Worm (Caenorhabditis elegans): Measurements from ENCODE around the gene T27A10.2.

T27A10.2 gene

DNA sequence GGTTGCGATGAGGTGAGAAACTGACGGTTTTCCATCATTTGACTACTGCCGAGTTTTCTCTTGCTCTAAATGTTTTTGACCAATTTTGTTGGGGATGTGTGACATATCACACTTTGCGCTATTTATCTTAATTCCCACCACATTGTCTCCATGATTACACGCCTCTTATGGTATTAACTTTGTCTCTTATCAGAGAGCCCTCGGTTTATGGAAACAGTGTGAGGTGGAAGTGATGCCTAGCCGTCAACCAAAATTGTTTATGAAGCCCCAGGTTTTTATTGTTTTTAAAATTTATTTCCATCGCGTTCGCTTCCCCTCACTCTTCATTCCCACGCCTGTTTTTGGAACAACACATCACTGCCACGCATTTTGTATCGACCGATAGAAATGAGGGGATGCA is 34.6 kb upstream of the T27A10.2 start:
- TF ChIP-seq mes-2 (tag; optimal IDR thresholded peaks at IDR 0.05; ENCODE audit: poor library complexity, severe bottlenecking) (peak; percentile 31), hlh-30 (tag; optimal IDR thresholded peaks at IDR 0.05; ENCODE audit: insufficient read depth) (peak; percentile 5), lin-29 (GFP tag; IDR thresholded peaks at IDR 0.05) (no peak), lim-7 (GFP tag; IDR thresholded peaks at IDR 0.05) (no peak), hlh-11 (tag; optimal IDR thresholded peaks at IDR 0.05) (peak; percentile 33), dmd-6 (GFP tag; IDR thresholded peaks at IDR 0.05) (peak; percentile 30; the same call in 1 of the 2 replicates), pha-4 (GFP tag; IDR thresholded peaks at IDR 0.05) (0 out of 2 replicates have a peak, but pooled peaks have one; percentile 40), pha-4 (tag; optimal IDR thresholded peaks at IDR 0.05) (no peak), tag-97 (GFP tag; IDR thresholded peaks at IDR 0.05) (no peak), tra-1 (GFP tag; IDR thresholded peaks at IDR 0.05) (peak; percentile 71), daf-16 (GFP tag; optimal IDR thresholded peaks at IDR 0.05) (no peak), daf-16 (tag; optimal IDR thresholded peaks at IDR 0.05) (peak; percentile 88), hmg-1.1 (GFP tag; IDR thresholded peaks at IDR 0.05) (no peak), dve-1 (tag; optimal IDR thresholded peaks at IDR 0.05; ENCODE audit: insufficient read depth) (peak; percentile 11), nhr-6 (tag; optimal IDR thresholded peaks at IDR 0.05) (no peak), fos-1 (tag; optimal IDR thresholded peaks at IDR 0.05) (no peak)

DNA sequence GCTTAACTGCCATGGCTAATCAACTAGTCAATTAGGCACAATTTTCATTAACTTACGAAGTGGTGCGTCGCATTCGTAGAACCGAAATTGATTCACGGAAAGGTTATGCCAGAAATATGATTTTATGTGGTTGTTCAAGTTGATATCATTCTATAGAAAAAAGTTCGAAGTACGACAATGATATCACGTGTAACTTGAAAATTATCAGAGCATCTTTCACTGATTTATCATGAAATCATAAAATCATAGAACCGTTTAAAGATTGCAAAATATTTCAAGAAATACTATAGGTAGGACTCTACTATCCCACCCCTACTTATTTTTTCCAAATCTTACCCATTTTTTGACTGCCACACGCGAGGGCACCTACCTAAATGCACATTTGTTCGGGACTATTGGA is 32.8 kb upstream of the T27A10.2 start:
- TF ChIP-seq dmd-6 (GFP tag; IDR thresholded peaks at IDR 0.05) (peak; percentile 47; the same call in 1 of the 2 replicates), saeg-2 (GFP tag; IDR thresholded peaks at IDR 0.05) (no peak), nhr-48 (tag; optimal IDR thresholded peaks at IDR 0.05) (no peak), daf-16 (GFP tag; optimal IDR thresholded peaks at IDR 0.05) (no peak), daf-16 (tag; optimal IDR thresholded peaks at IDR 0.05) (peak; percentile 31), hlh-11 (tag; optimal IDR thresholded peaks at IDR 0.05) (peak; percentile 6), mdl-1 (tag; optimal IDR thresholded peaks at IDR 0.05) (no peak), tra-1 (GFP tag; IDR thresholded peaks at IDR 0.05) (no peak), aha-1 (tag) (peak; percentile 16), pqm-1 (tag; optimal IDR thresholded peaks at IDR 0.05) (peak; percentile 30), mep-1 (tag; optimal IDR thresholded peaks at IDR 0.05) (peak; percentile 1), php-3 (GFP tag; IDR thresholded peaks at IDR 0.05) (0 out of 2 replicates have a peak, but pooled peaks have one; percentile 37), mxl-2 (GFP tag; conservative IDR thresholded peaks at IDR 0.05) (no peak), dve-1 (tag; optimal IDR thresholded peaks at IDR 0.05; ENCODE audit: insufficient read depth) (peak; percentile 41)

DNA sequence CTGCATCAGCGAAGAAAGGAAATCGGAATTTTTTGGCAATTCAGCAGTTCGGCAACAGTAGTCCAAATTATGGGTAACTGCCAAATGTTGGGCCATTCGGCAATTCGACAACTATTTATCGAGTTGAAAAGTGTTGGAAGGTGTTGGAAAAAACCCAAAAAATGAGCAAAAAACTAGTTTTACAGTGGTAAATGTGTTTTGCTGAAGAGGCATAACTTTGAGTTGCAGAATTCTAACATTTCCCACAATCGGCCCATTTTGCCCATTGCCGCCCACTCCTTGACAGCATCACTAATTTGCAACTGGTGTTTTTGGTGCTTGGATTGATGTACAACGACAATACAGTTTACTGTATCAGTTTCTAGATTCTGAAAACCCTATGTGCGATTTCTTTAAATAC is 32.1 kb upstream of the T27A10.2 start:
- TF ChIP-seq hmg-1.1 (GFP tag; IDR thresholded peaks at IDR 0.05) (no peak), aha-1 (tag) (peak; percentile 85), unc-39 (tag; optimal IDR thresholded peaks at IDR 0.05) (no peak), nhr-42 (GFP tag; IDR thresholded peaks at IDR 0.05) (no peak), daf-8 (GFP tag; IDR thresholded peaks at IDR 0.05) (no peak), ama-1 (optimal IDR thresholded peaks at IDR 0.05) (no peak), lin-1 (GFP tag; IDR thresholded peaks at IDR 0.05) (no peak)

DNA sequence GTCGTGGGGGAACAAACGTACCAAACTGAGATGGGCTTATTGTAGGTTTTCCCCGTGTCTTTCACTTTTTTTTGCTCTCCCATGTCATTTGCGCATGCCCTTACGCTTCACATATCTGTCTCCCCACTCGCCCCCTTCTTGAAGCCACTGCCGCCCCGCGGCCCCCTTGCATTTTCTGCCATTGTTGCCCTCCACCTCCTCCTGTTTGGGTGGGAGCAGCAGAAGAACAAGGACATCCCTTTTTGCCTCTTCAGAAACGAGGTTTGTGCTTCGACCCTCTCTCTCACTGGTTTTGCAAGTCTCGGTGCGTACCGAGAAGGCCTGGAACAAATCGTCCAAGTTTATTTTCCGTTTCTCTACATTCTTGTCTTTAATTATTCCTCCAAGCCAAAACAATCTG is 31.6 kb upstream of the T27A10.2 start:
- TF ChIP-seq nhr-10 (tag; optimal IDR thresholded peaks at IDR 0.05) (no peak), set-16 (GFP tag; IDR thresholded peaks at IDR 0.05) (peak; percentile 64), unc-39 (tag; optimal IDR thresholded peaks at IDR 0.05) (no peak), daf-16 (GFP tag; optimal IDR thresholded peaks at IDR 0.05) (no peak), daf-16 (tag; optimal IDR thresholded peaks at IDR 0.05) (no peak), fos-1 (tag; optimal IDR thresholded peaks at IDR 0.05) (no peak), nhr-237 (tag; optimal IDR thresholded peaks at IDR 0.05) (no peak), aly-2 (tag; optimal IDR thresholded peaks at IDR 0.05) (no peak), D1046.2 (GFP tag; IDR thresholded peaks at IDR 0.05) (no peak), attf-4 (tag; optimal IDR thresholded peaks at IDR 0.05) (no peak)

DNA sequence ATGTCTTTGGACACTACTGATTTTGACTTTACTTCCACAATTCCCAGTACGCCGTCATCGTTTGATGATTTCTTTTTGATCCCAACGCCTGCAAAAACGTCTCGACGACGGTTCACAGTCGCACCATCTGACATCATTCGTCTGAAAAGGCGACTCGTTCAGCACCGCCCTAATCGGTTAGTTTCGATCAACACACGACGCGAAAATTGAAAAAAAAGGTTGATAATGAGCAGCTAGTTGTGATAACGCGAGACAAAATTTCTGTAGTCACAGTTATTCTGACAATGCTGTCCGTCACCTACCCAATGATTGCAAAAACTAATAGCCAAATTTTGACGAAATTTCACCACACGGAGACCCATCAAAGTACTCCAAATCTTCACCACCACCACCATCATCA is 29.8 kb upstream of the T27A10.2 start:
- TF ChIP-seq dmd-8 (GFP tag; IDR thresholded peaks at IDR 0.05) (no peak), lin-15B (tag; optimal IDR thresholded peaks at IDR 0.05) (no peak), Y5F2A.4 (GFP tag; optimal IDR thresholded peaks at IDR 0.05) (no peak), pha-4 (GFP tag; IDR thresholded peaks at IDR 0.05) (no peak), pha-4 (tag; optimal IDR thresholded peaks at IDR 0.05) (no peak), egl-27 (tag; optimal IDR thresholded peaks at IDR 0.05) (no peak), saeg-2 (GFP tag; IDR thresholded peaks at IDR 0.05) (no peak), jun-1 (tag; optimal IDR thresholded peaks at IDR 0.05) (no peak), tag-97 (GFP tag; IDR thresholded peaks at IDR 0.05) (no peak), lin-13 (GFP tag; optimal IDR thresholded peaks at IDR 0.05) (no peak), dve-1 (tag; optimal IDR thresholded peaks at IDR 0.05; ENCODE audit: insufficient read depth) (peak; percentile 18), nhr-48 (tag; optimal IDR thresholded peaks at IDR 0.05) (no peak), zip-2 (tag; optimal IDR thresholded peaks at IDR 0.05) (no peak), set-16 (GFP tag; IDR thresholded peaks at IDR 0.05) (no peak), F37D6.2 (tag; optimal IDR thresholded peaks at IDR 0.05) (no peak), spr-1 (tag; optimal IDR thresholded peaks at IDR 0.05) (no peak), Y75B8A.6 (GFP tag; IDR thresholded peaks at IDR 0.05) (no peak)
